Worm (Caenorhabditis elegans) whole organism, early embryonic: ENCODE results near the gene pqn-87.

Source experiments
- F13C5.2 ChIP-seq: sonication (generic microtip); optimal IDR thresholded peaks from 2 replicates; lab custom pipeline; 2017; ENCODE audit warnings: mild to moderate bottlenecking, missing genetic modification characterization, inconsistent platforms, missing compliant biosample characterization
- ama-1 ChIP-seq: fragments of 150-350 bp; optimal IDR thresholded peaks from 2 replicates; lab custom pipeline; 2014
- ceh-36 ChIP-seq: sonication (generic microtip); optimal IDR thresholded peaks from 2 replicates; lab custom pipeline; 2016; ENCODE audit warnings: missing genetic modification characterization, inconsistent platforms, missing compliant biosample characterization
- ets-7 ChIP-seq: sonication (generic microtip); optimal IDR thresholded peaks from 2 replicates; lab custom pipeline; 2016; ENCODE audit warnings: missing genotype, missing genetic modification characterization, missing compliant biosample characterization
- flt-1 ChIP-seq: fragments of 200-800 bp; sonication (Bioruptor generic); IDR thresholded peaks from 2 replicates; pipeline ENCODE4 v1.3.6; 2022; ENCODE audit warnings: missing genetic modification characterization, missing compliant biosample characterization
- hnd-1 ChIP-seq: sonication (generic microtip); optimal IDR thresholded peaks from 2 replicates; lab custom pipeline; 2016; ENCODE audit warnings: missing genetic modification characterization, missing compliant biosample characterization
- sea-1 ChIP-seq: fragments of 200-800 bp; sonication (Bioruptor generic); conservative IDR thresholded peaks from 2 replicates; pipeline ENCODE4 v1.3.6; 2022; ENCODE audit warnings: missing genetic modification characterization, missing compliant biosample characterization
- tra-4 ChIP-seq: sonication (generic microtip); optimal IDR thresholded peaks from 2 replicates; lab custom pipeline; 2017; ENCODE audit warnings: missing genetic modification characterization, missing compliant biosample characterization

DNA sequence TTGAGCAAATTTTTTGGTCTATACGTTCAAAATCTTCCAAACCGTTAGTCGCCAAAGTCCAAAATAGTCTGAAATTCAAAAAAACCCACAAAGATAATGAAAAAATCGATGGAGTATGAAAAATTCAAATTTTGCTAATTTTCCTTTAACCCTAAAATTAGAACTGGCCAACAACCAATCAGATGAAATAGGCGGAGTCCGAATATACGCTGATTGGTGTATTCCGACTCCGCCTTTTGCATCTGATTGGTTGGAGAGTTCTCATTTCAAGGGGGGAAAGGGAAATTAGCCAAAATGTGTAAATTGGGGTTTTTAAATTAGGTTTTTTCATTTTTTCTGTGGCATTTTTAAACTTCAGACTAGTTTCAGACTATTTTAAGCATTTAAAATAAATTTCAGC lies 20.3 kb downstream of the pqn-87 start:
- TF ChIP-seq F13C5.2 (tag; lab: Kevin White, UChicago) (no peak), flt-1 (GFP tag; lab: Robert Waterston, UW) (no peak), sea-1 (no peak), ceh-36 (tag; lab: Kevin White, UChicago) (no peak), ama-1 (lab: Kevin White, UChicago) (no peak), hnd-1 (tag; lab: Kevin White, UChicago) (no peak), ets-7 (tag; lab: Kevin White, UChicago) (no peak), tra-4 (no peak)
